Comparison of ENCODE assay signal across 3 fruit fly cellular contexts in the genomic region with DNA sequence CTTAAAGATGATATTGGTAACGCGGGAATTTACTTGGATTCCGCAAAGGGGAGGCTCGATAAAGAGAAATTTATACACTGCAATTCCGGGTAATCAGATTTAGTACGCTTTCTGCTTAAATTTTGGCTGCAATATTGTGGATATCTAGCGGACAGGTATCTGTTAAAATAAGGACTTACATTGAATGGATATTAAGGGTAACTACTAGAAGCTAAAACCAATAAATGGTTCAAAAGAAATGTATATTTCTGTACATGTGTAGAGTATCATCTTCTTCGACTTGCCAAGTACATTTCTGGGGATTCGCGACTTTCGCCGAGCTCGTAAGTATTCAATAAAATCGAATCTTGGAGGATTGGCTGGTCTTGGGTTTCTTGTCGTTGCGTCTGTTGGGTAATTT.
TF ChIP-seq lines count a peak whose summit lies in the region.

No protein-coding gene starts in this region.

- TF ChIP-seq CTCF in whole organism, embryonic (GFP tag; optimal IDR thresholded peaks at IDR 0.05; lab: Kevin White, UChicago): no peak

TF ChIP-seq in whole organism, embryonic, 481 proteins besides CTCF, POLR2A, EP300 and RAD21:
- TF ChIP-seq D19A (tag; optimal IDR thresholded peaks at IDR 0.05; lab: Kevin White, UChicago): peak; percentile 42
- no peak for TF ChIP-seq CG4707 (GFP tag; optimal IDR thresholded peaks at IDR 0.05; lab: Kevin White, UChicago)
- no peak for TF ChIP-seq Blimp-1 (GFP tag; optimal IDR thresholded peaks at IDR 0.05; lab: Kevin White, UChicago)
- peak; percentile 53 for TF ChIP-seq sens (GFP tag; lab: Kevin White, UChicago)

TF ChIP-seq in whole organism, prepupa, 60 proteins besides CTCF, POLR2A, EP300 and RAD21:
- TF ChIP-seq CG10669 (GFP tag; optimal IDR thresholded peaks at IDR 0.05; lab: Kevin White, UChicago) (peak; percentile 40), acj6 (GFP tag; optimal IDR thresholded peaks at IDR 0.05; lab: Kevin White, UChicago) (peak; percentile 1), CG11294 (GFP tag; IDR thresholded peaks at IDR 0.05; lab: Robert Waterston, UW) (no peak), Eip75B (GFP tag; optimal IDR thresholded peaks at IDR 0.05; lab: Kevin White, UChicago) (peak; percentile 16), CG1621 (tag; optimal IDR thresholded peaks at IDR 0.05; lab: Kevin White, UChicago) (no peak), net (GFP tag; optimal IDR thresholded peaks at IDR 0.05; lab: Kevin White, UChicago) (no peak), CG8319 (GFP tag; optimal IDR thresholded peaks at IDR 0.05; lab: Kevin White, UChicago) (no peak), dac (GFP tag; optimal IDR thresholded peaks at IDR 0.05; lab: Kevin White, UChicago) (no peak), Gug (GFP tag; IDR thresholded peaks at IDR 0.05; lab: Robert Waterston, UW) (no peak), OdsH (GFP tag; optimal IDR thresholded peaks at IDR 0.05; lab: Kevin White, UChicago) (peak; percentile 15), CG3032 (tag; optimal IDR thresholded peaks at IDR 0.05; lab: Kevin White, UChicago) (no peak), CG31627 (GFP tag; optimal IDR thresholded peaks at IDR 0.05; lab: Kevin White, UChicago) (no peak), cyc (GFP tag; optimal IDR thresholded peaks at IDR 0.05; lab: Kevin White, UChicago) (no peak), CG8632 (GFP tag; optimal IDR thresholded peaks at IDR 0.05; lab: Kevin White, UChicago) (no peak), ss (GFP tag; optimal IDR thresholded peaks at IDR 0.05; lab: Kevin White, UChicago) (peak in 1 of 2 experiments; percentile 15), dsx (GFP tag; optimal IDR thresholded peaks at IDR 0.05; lab: Kevin White, UChicago; ENCODE audit: poor library complexity, severe bottlenecking) (no peak), CG10631 (GFP tag; optimal IDR thresholded peaks at IDR 0.05; lab: Kevin White, UChicago) (peak; percentile 9), pdm3 (GFP tag; optimal IDR thresholded peaks at IDR 0.05; lab: Kevin White, UChicago) (no peak), Ets96B (tag; optimal IDR thresholded peaks at IDR 0.05; lab: Kevin White, UChicago) (peak; percentile 26), CG32006 (GFP tag; optimal IDR thresholded peaks at IDR 0.05; lab: Kevin White, UChicago) (peak; percentile 32), Ets21C (GFP tag; optimal IDR thresholded peaks at IDR 0.05; lab: Kevin White, UChicago) (no peak), fd85E (GFP tag; optimal IDR thresholded peaks at IDR 0.05; lab: Kevin White, UChicago) (no peak), CG6808 (GFP tag; optimal IDR thresholded peaks at IDR 0.05; lab: Kevin White, UChicago) (no peak), CG15336 (GFP tag; IDR thresholded peaks at IDR 0.05; lab: Robert Waterston, UW) (0 out of 2 replicates have a peak, but pooled peaks have one; percentile 21), achi (GFP tag; optimal IDR thresholded peaks at IDR 0.05; lab: Kevin White, UChicago) (no peak), vri (GFP tag; optimal IDR thresholded peaks at IDR 0.05; lab: Kevin White, UChicago) (no peak), Eip78C (GFP tag; lab: Kevin White, UChicago) (peak; percentile 72), Hr39 (GFP tag; optimal IDR thresholded peaks at IDR 0.05; lab: Kevin White, UChicago) (no peak), Sox15 (GFP tag; optimal IDR thresholded peaks at IDR 0.05; lab: Kevin White, UChicago) (no peak), CG34406 (GFP tag; optimal IDR thresholded peaks at IDR 0.05; lab: Kevin White, UChicago) (no peak), Eip93F (GFP tag; optimal IDR thresholded peaks at IDR 0.05; lab: Kevin White, UChicago) (no peak), eg (GFP tag; IDR thresholded peaks at IDR 0.05; lab: Robert Waterston, UW) (no peak), Sox102F (GFP tag; optimal IDR thresholded peaks at IDR 0.05; lab: Kevin White, UChicago) (no peak), CG6163 (GFP tag; IDR thresholded peaks at IDR 0.05; lab: Robert Waterston, UW) (no peak), Sox14 (GFP tag; optimal IDR thresholded peaks at IDR 0.05; lab: Kevin White, UChicago) (no peak), CG3919 (GFP tag; optimal IDR thresholded peaks at IDR 0.05; lab: Kevin White, UChicago) (no peak), CG11762 (GFP tag; optimal IDR thresholded peaks at IDR 0.05; lab: Kevin White, UChicago; ENCODE audit: insufficient read depth) (no peak)

TF ChIP-seq in whole organism, pupa, 21 proteins besides CTCF, POLR2A, EP300 and RAD21:
- TF ChIP-seq CG8301 (tag; optimal IDR thresholded peaks at IDR 0.05; lab: Kevin White, UChicago) (peak; percentile 11), CG34367 (tag; optimal IDR thresholded peaks at IDR 0.05; lab: Kevin White, UChicago) (peak; percentile 13), EcR (GFP tag; optimal IDR thresholded peaks at IDR 0.05; lab: Kevin White, UChicago) (no peak), CG12605 (GFP tag; IDR thresholded peaks at IDR 0.05; lab: Robert Waterston, UW) (no peak), CG15710 (tag; optimal IDR thresholded peaks at IDR 0.05; lab: Kevin White, UChicago) (peak; percentile 36), CG8159 (tag; optimal IDR thresholded peaks at IDR 0.05; lab: Kevin White, UChicago) (peak; percentile 51), CG14655 (GFP tag; optimal IDR thresholded peaks at IDR 0.05; lab: Kevin White, UChicago) (peak; percentile 11)
TF ChIP-seq in whole organism, pupa: peak in this region for 5.
